Worm (Caenorhabditis elegans) whole organism, late embryonic: ENCODE data around the gene glo-4.
A peak's percentile ranks its signal among the peaks of the same experiment; 100 is the strongest.

Experiments used
- C38D4.7 ChIP-seq: fragments of 200-800 bp; sonication (Bioruptor generic); optimal IDR thresholded peaks from 2 replicates; lab custom pipeline; 2018; ENCODE audit warnings: mild to moderate bottlenecking, missing genetic modification characterization, moderate library complexity, missing compliant biosample characterization
- F13H6.1 ChIP-seq: sonication (generic microtip); optimal IDR thresholded peaks from 2 replicates; lab custom pipeline; 2016; ENCODE audit warnings: missing genetic modification characterization, missing compliant biosample characterization
- T23F11.4 ChIP-seq: fragments of 200-800 bp; sonication (Bioruptor generic); optimal IDR thresholded peaks from 2 replicates; lab custom pipeline; 2018; ENCODE audit warnings: mild to moderate bottlenecking, missing genetic modification characterization, missing compliant biosample characterization
- Y22D7AL.16 ChIP-seq: sonication (generic microtip); optimal IDR thresholded peaks from 2 replicates; lab custom pipeline; 2016; ENCODE audit warnings: missing genetic modification characterization, missing compliant biosample characterization
- ahr-1 ChIP-seq: sonication (generic microtip); optimal IDR thresholded peaks from 2 replicates; lab custom pipeline; 2016; ENCODE audit warnings: missing genetic modification characterization, missing compliant biosample characterization
- ceh-14 ChIP-seq: sonication (generic microtip); optimal IDR thresholded peaks from 2 replicates; lab custom pipeline; 2016; ENCODE audit warnings: missing genotype, missing genetic modification characterization, missing compliant biosample characterization
- ceh-18 ChIP-seq: sonication (generic microtip); optimal IDR thresholded peaks from 2 replicates; lab custom pipeline; 2016; ENCODE audit warnings: missing genetic modification characterization, missing compliant biosample characterization
- ceh-19 ChIP-seq: fragments of 200-800 bp; sonication (Bioruptor generic); optimal IDR thresholded peaks from 2 replicates; lab custom pipeline; 2018; ENCODE audit warnings: mild to moderate bottlenecking, missing genetic modification characterization, missing compliant biosample characterization
- ceh-24 ChIP-seq: sonication (generic microtip); optimal IDR thresholded peaks from 2 replicates; lab custom pipeline; 2016; ENCODE audit warnings: mild to moderate bottlenecking, missing genetic modification characterization, missing compliant biosample characterization
- ceh-31 ChIP-seq: sonication (generic microtip); optimal IDR thresholded peaks from 2 replicates; lab custom pipeline; 2016; ENCODE audit warnings: missing genetic modification characterization, missing compliant biosample characterization
- ceh-45 ChIP-seq: fragments of 200-800 bp; sonication (Bioruptor generic); IDR thresholded peaks from 2 replicates; pipeline ENCODE4 v1.3.6; 2022; ENCODE audit warnings: missing genetic modification reagents, missing genetic modification characterization, missing compliant biosample characterization
- ceh-48 ChIP-seq: sonication (generic microtip); optimal IDR thresholded peaks from 2 replicates; lab custom pipeline; 2016; ENCODE audit warnings: missing genetic modification characterization, inconsistent platforms, missing compliant biosample characterization
- ceh-6 ChIP-seq: fragments of 200-800 bp; sonication (Bioruptor generic); optimal IDR thresholded peaks from 2 replicates; lab custom pipeline; 2018; ENCODE audit warnings: mild to moderate bottlenecking, missing genetic modification characterization, missing compliant biosample characterization
- ceh-9 ChIP-seq: sonication (generic microtip); optimal IDR thresholded peaks from 2 replicates; lab custom pipeline; 2016; ENCODE audit warnings: mild to moderate bottlenecking, missing genetic modification characterization, inconsistent platforms, missing compliant biosample characterization
- dmd-4 ChIP-seq: sonication (generic microtip); optimal IDR thresholded peaks from 2 replicates; lab custom pipeline; 2016; ENCODE audit warnings: borderline replicate concordance, missing genetic modification characterization, missing compliant biosample characterization
- elt-2 ChIP-seq: sonication (generic microtip); optimal IDR thresholded peaks from 2 replicates; lab custom pipeline; 2016; ENCODE audit warnings: missing genetic modification reagents, missing genetic modification characterization, missing compliant biosample characterization
- elt-4 ChIP-seq: sonication (generic microtip); optimal IDR thresholded peaks from 2 replicates; lab custom pipeline; 2016; ENCODE audit warnings: missing genetic modification characterization, missing compliant biosample characterization
- ets-4 ChIP-seq: sonication (generic microtip); optimal IDR thresholded peaks from 2 replicates; lab custom pipeline; 2016; ENCODE audit warnings: missing genetic modification characterization, missing compliant biosample characterization
- fax-1 ChIP-seq: sonication (generic microtip); optimal IDR thresholded peaks from 2 replicates; lab custom pipeline; 2016; ENCODE audit warnings: missing genotype, missing genetic modification characterization, missing compliant biosample characterization
- fkh-10 ChIP-seq: fragments of 150-350 bp; optimal IDR thresholded peaks from 2 replicates; lab custom pipeline; 2014; ENCODE audit warnings: missing biosample characterization, missing genetic modification reagents, missing genetic modification characterization
- fkh-6 ChIP-seq: sonication (generic microtip); optimal IDR thresholded peaks from 2 replicates; lab custom pipeline; 2016; ENCODE audit warnings: missing genetic modification characterization, missing compliant biosample characterization
- gmeb-2 ChIP-seq: sonication (generic microtip); optimal IDR thresholded peaks from 2 replicates; lab custom pipeline; 2016; ENCODE audit warnings: missing genetic modification characterization, inconsistent platforms, missing compliant biosample characterization
- hlh-13 ChIP-seq: fragments of 200-800 bp; sonication (Bioruptor generic); optimal IDR thresholded peaks from 2 replicates; lab custom pipeline; 2018; ENCODE audit warnings: mild to moderate bottlenecking, missing genetic modification characterization, missing compliant biosample characterization
- hlh-30 ChIP-seq: sonication (generic microtip); optimal IDR thresholded peaks from 2 replicates; lab custom pipeline; 2017; ENCODE audit warnings: antibody characterized with exemption, missing genetic modification characterization, missing compliant biosample characterization; ENCODE audit not compliant: insufficient read depth
- hlh-6 ChIP-seq: sonication (generic microtip); optimal IDR thresholded peaks from 2 replicates; lab custom pipeline; 2016; ENCODE audit warnings: missing genotype, missing genetic modification characterization, missing compliant biosample characterization
- lin-11 ChIP-seq: fragments of 200-800 bp; sonication (Bioruptor generic); optimal IDR thresholded peaks from 2 replicates; lab custom pipeline; 2018; ENCODE audit warnings: mild to moderate bottlenecking, missing genetic modification characterization, missing compliant biosample characterization
- nfya-1 ChIP-seq: sonication (generic microtip); optimal IDR thresholded peaks from 2 replicates; lab custom pipeline; 2017; ENCODE audit warnings: missing genetic modification characterization, mild to moderate bottlenecking, missing compliant biosample characterization, antibody characterized with exemption, moderate library complexity
- nhr-11 ChIP-seq: fragments of 150-350 bp; optimal IDR thresholded peaks from 2 replicates; lab custom pipeline; 2014; ENCODE audit warnings: missing biosample characterization, missing genetic modification characterization
- npax-4 ChIP-seq: sonication (generic microtip); optimal IDR thresholded peaks from 2 replicates; lab custom pipeline; 2016; ENCODE audit warnings: missing genetic modification characterization, missing compliant biosample characterization
- odd-2 ChIP-seq: sonication (generic microtip); optimal IDR thresholded peaks from 2 replicates; lab custom pipeline; 2017; ENCODE audit warnings: antibody characterized with exemption, mild to moderate bottlenecking, missing genetic modification characterization, missing compliant biosample characterization
- pag-3 ChIP-seq: sonication (generic microtip); optimal IDR thresholded peaks from 2 replicates; lab custom pipeline; 2016; ENCODE audit warnings: missing compliant biosample characterization, missing genetic modification characterization, borderline replicate concordance
- pax-1 ChIP-seq: fragments of 150-350 bp; optimal IDR thresholded peaks from 2 replicates; lab custom pipeline; 2014; ENCODE audit warnings: missing biosample characterization, missing genetic modification characterization
- pqm-1 ChIP-seq: sonication (generic microtip); optimal IDR thresholded peaks from 2 replicates; lab custom pipeline; 2016; ENCODE audit warnings: missing genetic modification characterization, missing compliant biosample characterization
- pros-1 ChIP-seq: fragments of 150-350 bp; optimal IDR thresholded peaks from 2 replicates; lab custom pipeline; 2014; ENCODE audit warnings: missing biosample characterization, missing genetic modification reagents, missing genetic modification characterization
- ref-2 ChIP-seq: sonication (generic microtip); optimal IDR thresholded peaks from 2 replicates; lab custom pipeline; 2016; ENCODE audit warnings: missing genetic modification characterization, missing compliant biosample characterization
- rnt-1 ChIP-seq: sonication (generic microtip); optimal IDR thresholded peaks from 2 replicates; lab custom pipeline; 2016; ENCODE audit warnings: missing genetic modification characterization, missing compliant biosample characterization
- sox-4 ChIP-seq: sonication (generic microtip); optimal IDR thresholded peaks from 2 replicates; lab custom pipeline; 2017; ENCODE audit warnings: mild to moderate bottlenecking, missing genetic modification characterization, inconsistent platforms, missing compliant biosample characterization
- syd-9 ChIP-seq: sonication (generic microtip); optimal IDR thresholded peaks from 2 replicates; lab custom pipeline; 2016; ENCODE audit warnings: mild to moderate bottlenecking, missing genetic modification characterization, moderate library complexity, missing compliant biosample characterization
- tbx-2 ChIP-seq: sonication (generic microtip); optimal IDR thresholded peaks from 2 replicates; lab custom pipeline; 2016; ENCODE audit warnings: missing genetic modification characterization, missing compliant biosample characterization
- tbx-7 ChIP-seq: sonication (generic microtip); optimal IDR thresholded peaks from 2 replicates; lab custom pipeline; 2016; ENCODE audit warnings: missing genotype, missing genetic modification characterization, missing compliant biosample characterization
- ttx-3 ChIP-seq: sonication (generic microtip); optimal IDR thresholded peaks from 2 replicates; lab custom pipeline; 2016; ENCODE audit warnings: missing genetic modification reagents, missing genetic modification characterization, missing compliant biosample characterization
- unc-3 ChIP-seq, 2 experiments: fragments of 200-800 bp in 1 of 2; sonication (Bioruptor generic) in 1 of 2; sonication (generic microtip) in 1 of 2; conservative IDR thresholded peaks in 1 of 2; optimal IDR thresholded peaks in 1 of 2; 2 replicates each; pipeline versions ENCODE4 v1.3.6 to Lab custom; 2016 to 2022; ENCODE audit warnings: missing compliant biosample characterization in 2 of 2, missing genetic modification characterization in 2 of 2, missing genetic modification reagents in 1 of 2
- unc-42 ChIP-seq: sonication (generic microtip); optimal IDR thresholded peaks from 2 replicates; lab custom pipeline; 2016; ENCODE audit warnings: missing genotype, missing genetic modification characterization, missing compliant biosample characterization
- unc-55 ChIP-seq: sonication (generic microtip); optimal IDR thresholded peaks from 2 replicates; lab custom pipeline; 2017; ENCODE audit warnings: missing biosample characterization, missing genetic modification reagents, missing genetic modification characterization
- zip-5 ChIP-seq: sonication (generic microtip); optimal IDR thresholded peaks from 2 replicates; lab custom pipeline; 2016; ENCODE audit warnings: missing genetic modification characterization, missing compliant biosample characterization

Gene glo-4

DNA sequence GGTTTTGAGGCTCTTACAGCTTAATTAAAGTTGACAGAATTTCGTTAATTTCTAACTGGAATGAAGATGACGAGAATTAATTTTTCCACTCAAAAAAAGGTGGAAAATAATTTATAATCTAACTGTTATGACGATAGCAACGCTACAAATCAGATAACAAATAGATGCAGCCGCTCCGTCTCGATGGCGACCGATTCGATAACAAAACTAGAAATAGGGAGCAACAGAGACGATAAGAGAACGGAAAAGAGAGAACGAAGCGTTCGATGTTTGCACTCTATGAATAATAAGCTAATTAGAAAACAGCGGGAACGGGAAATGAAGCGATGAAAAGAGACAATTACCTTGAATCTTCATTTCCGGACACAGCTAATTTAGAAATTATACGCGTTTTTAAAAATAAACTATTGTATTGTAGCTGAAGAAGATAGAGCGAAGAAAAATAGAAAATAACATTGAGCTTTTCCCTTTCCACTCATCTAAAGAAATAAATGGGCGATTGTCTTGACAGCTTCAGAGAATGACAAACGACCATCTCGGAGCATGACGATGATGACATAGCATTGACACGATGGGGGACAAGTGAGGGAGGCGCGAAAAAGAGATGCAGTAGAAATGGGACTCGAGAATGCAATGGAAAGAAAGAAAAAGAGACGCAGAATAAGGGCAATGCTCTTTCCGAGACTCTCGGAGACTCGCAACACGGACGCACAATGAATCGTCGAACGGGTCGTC, 24.2 kb downstream of the glo-4 start:
- TF ChIP-seq C38D4.7 (no peak), pros-1 (tag; lab: Kevin White, UChicago) (no peak), ceh-31 (peak; percentile 46), zip-5 (no peak), ceh-6 (GFP tag; lab: Kevin White, UChicago) (no peak), ceh-18 (tag; lab: Kevin White, UChicago) (peak; percentile 19), rnt-1 (no peak), tbx-2 (tag; lab: Kevin White, UChicago) (peak; percentile 35), odd-2 (no peak), elt-4 (no peak), ceh-14 (tag; lab: Kevin White, UChicago) (peak; percentile 23), npax-4 (tag; lab: Kevin White, UChicago) (no peak), fax-1 (no peak), sox-4 (tag; lab: Kevin White, UChicago) (no peak), ref-2 (tag; lab: Kevin White, UChicago) (no peak), nfya-1 (tag; lab: Kevin White, UChicago) (peak; percentile 31), dmd-4 (no peak), hlh-6 (tag; lab: Kevin White, UChicago) (no peak), hlh-30 (tag; lab: Kevin White, UChicago) (no peak), ahr-1 (tag; lab: Kevin White, UChicago) (no peak), pqm-1 (no peak), fkh-6 (tag; lab: Kevin White, UChicago) (no peak), ceh-24 (tag; lab: Kevin White, UChicago) (no peak), pag-3 (peak; percentile 33), tbx-7 (no peak), ttx-3 (tag; lab: Kevin White, UChicago) (no peak), gmeb-2 (tag; lab: Kevin White, UChicago) (no peak), ceh-9 (no peak), syd-9 (tag; lab: Kevin White, UChicago) (peak; percentile 45), unc-42 (tag; lab: Kevin White, UChicago) (no peak), pax-1 (tag; lab: Kevin White, UChicago) (no peak), ceh-45 (no peak), ets-4 (tag; lab: Kevin White, UChicago) (no peak), ceh-48 (tag; lab: Kevin White, UChicago) (no peak), unc-3 (GFP tag; conservative IDR thresholded peaks at IDR 0.05; lab: Robert Waterston, UW) (no peak), unc-3 (tag; optimal IDR thresholded peaks at IDR 0.05; lab: Kevin White, UChicago) (no peak), hlh-13 (GFP tag; lab: Kevin White, UChicago) (no peak), Y22D7AL.16 (tag; lab: Kevin White, UChicago) (no peak), ceh-19 (GFP tag; lab: Kevin White, UChicago) (no peak), F13H6.1 (tag; lab: Kevin White, UChicago) (no peak), fkh-10 (GFP tag; lab: Kevin White, UChicago) (no peak), unc-55 (GFP tag; lab: Kevin White, UChicago) (peak; percentile 88), nhr-11 (tag; lab: Kevin White, UChicago) (no peak), elt-2 (tag; lab: Kevin White, UChicago) (peak; percentile 57), lin-11 (no peak), T23F11.4 (no peak)
